Worm (Caenorhabditis elegans) whole organism, L1 larva: Measurements from ENCODE around the gene K02E11.4.

Source experiments
- lin-39 ChIP-seq: fragments of 150-350 bp; optimal IDR thresholded peaks from 2 replicates; lab custom pipeline; 2014; ENCODE audit warnings: missing biosample characterization, missing genetic modification reagents, missing genetic modification characterization
- mdl-1 ChIP-seq, 2 experiments: fragments of 150-350 bp; optimal IDR thresholded peaks; 2 replicates each; lab custom pipeline; 2014 to 2017; ENCODE audit warnings: missing biosample characterization in 2 of 2, missing genetic modification characterization in 2 of 2, inconsistent platforms in 1 of 2
- nhr-11 ChIP-seq: fragments of 150-350 bp; optimal IDR thresholded peaks from 2 replicates; lab custom pipeline; 2014; ENCODE audit warnings: missing biosample characterization, missing genetic modification characterization
- nhr-12 ChIP-seq: sonication (generic microtip); optimal IDR thresholded peaks from 2 replicates; lab custom pipeline; 2017; ENCODE audit warnings: missing biosample characterization, missing genetic modification characterization
- snpc-4 ChIP-seq: fragments of 150-350 bp; optimal IDR thresholded peaks from 2 replicates; lab custom pipeline; 2014; ENCODE audit warnings: missing biosample characterization, missing genetic modification characterization
- swsn-7 ChIP-seq: sonication (generic microtip); optimal IDR thresholded peaks from 2 replicates; lab custom pipeline; 2016; ENCODE audit warnings: missing genetic modification characterization, missing compliant biosample characterization
- unc-62 ChIP-seq: fragments of 150-350 bp; optimal IDR thresholded peaks from 2 replicates; lab custom pipeline; 2014; ENCODE audit warnings: missing biosample characterization, missing genetic modification reagents, missing genetic modification characterization
- vab-15 ChIP-seq: sonication (generic microtip); optimal IDR thresholded peaks from 2 replicates; lab custom pipeline; 2017; ENCODE audit warnings: missing genotype, mild to moderate bottlenecking, missing genetic modification characterization, missing compliant biosample characterization

ce11 chrV:14294396-14294795 lies 46.5 kb upstream of the K02E11.4 start, which contains the start of gene F14D7.9:
- TF ChIP-seq unc-62 (GFP tag; lab: Kevin White, UChicago): no peak
- no peak for TF ChIP-seq nhr-11
- no peak for TF ChIP-seq lin-39 (tag; lab: Kevin White, UChicago)
- no peak for TF ChIP-seq vab-15 (tag; lab: Kevin White, UChicago)
- no peak for TF ChIP-seq nhr-12 (tag; lab: Kevin White, UChicago)
- TF ChIP-seq mdl-1 (tag; optimal IDR thresholded peaks at IDR 0.05; lab: Kevin White, UChicago): no peak
- no peak for TF ChIP-seq swsn-7 (tag; lab: Kevin White, UChicago)
- no peak for TF ChIP-seq snpc-4
